Fruit fly (Drosophila melanogaster): ENCODE data around the gene CG9175.

CG9175 gene

dm6 chr2L:6048542-6048941 is 50.2 kb downstream of the CG9175 start, which contains the start of the genes CG34179 and slmo (continued):
- TF ChIP-seq CG15696 (tag; optimal IDR thresholded peaks at IDR 0.05): no peak
- TF ChIP-seq sd (tag; optimal IDR thresholded peaks at IDR 0.05): peak; percentile 74
- no peak for TF ChIP-seq Lim3 (GFP tag; IDR thresholded peaks at IDR 0.05)
- no peak for TF ChIP-seq fd3F (GFP tag; optimal IDR thresholded peaks at IDR 0.05)
- TF ChIP-seq Dek (tag; optimal IDR thresholded peaks at IDR 0.05): no peak
- peak; percentile 52 for TF ChIP-seq E2f2 (GFP tag; IDR thresholded peaks at IDR 0.05)
- TF ChIP-seq CG14965 (GFP tag; optimal IDR thresholded peaks at IDR 0.05; ENCODE audit: borderline replicate concordance): no peak
- TF ChIP-seq CG10543 (GFP tag; optimal IDR thresholded peaks at IDR 0.05): no peak
- TF ChIP-seq CG12391 (tag; optimal IDR thresholded peaks at IDR 0.05): no peak
- no peak for TF ChIP-seq B-H2 (GFP tag; optimal IDR thresholded peaks at IDR 0.05)
- TF ChIP-seq CG4282 (GFP tag; optimal IDR thresholded peaks at IDR 0.05): no peak
- no peak for TF ChIP-seq CG5180 (GFP tag; optimal IDR thresholded peaks at IDR 0.05)
- TF ChIP-seq CG13775 (GFP tag; optimal IDR thresholded peaks at IDR 0.05): no peak
- TF ChIP-seq ems (GFP tag; optimal IDR thresholded peaks at IDR 0.05): no peak
- no peak for TF ChIP-seq CG16779 (GFP tag; IDR thresholded peaks at IDR 0.05)
- no peak for TF ChIP-seq CG2120 (GFP tag; optimal IDR thresholded peaks at IDR 0.05)
- TF ChIP-seq ci (GFP tag; IDR thresholded peaks at IDR 0.05): no peak
- no peak for TF ChIP-seq Ravus (GFP tag; IDR thresholded peaks at IDR 0.05)
- no peak for TF ChIP-seq CG10979 (tag; optimal IDR thresholded peaks at IDR 0.05)
- no peak for TF ChIP-seq CG13894 (tag; optimal IDR thresholded peaks at IDR 0.05)
- TF ChIP-seq CG12219 (GFP tag; optimal IDR thresholded peaks at IDR 0.05): no peak
- TF ChIP-seq ATbp (GFP tag; optimal IDR thresholded peaks at IDR 0.05): no peak
- peak; percentile 28 for TF ChIP-seq nerfin-1 (tag; optimal IDR thresholded peaks at IDR 0.05)
- no peak for TF ChIP-seq seq (GFP tag; IDR thresholded peaks at IDR 0.05)
- TF ChIP-seq ash1 (GFP tag; optimal IDR thresholded peaks at IDR 0.05): no peak
- no peak for TF ChIP-seq kay (GFP tag; optimal IDR thresholded peaks at IDR 0.05)
- TF ChIP-seq CoRest (tag; optimal IDR thresholded peaks at IDR 0.05): no peak
- no peak for TF ChIP-seq pita (GFP tag; optimal IDR thresholded peaks at IDR 0.05)
- no peak for TF ChIP-seq CG13296 (GFP tag; optimal IDR thresholded peaks at IDR 0.05)
- TF ChIP-seq CG9797 (GFP tag; optimal IDR thresholded peaks at IDR 0.05): no peak
- TF ChIP-seq nerfin-2 (GFP tag; IDR thresholded peaks at IDR 0.05; ENCODE audit: partially characterized antibody): no peak
- TF ChIP-seq CG18262 (tag; optimal IDR thresholded peaks at IDR 0.05): no peak
- no peak for TF ChIP-seq ac (GFP tag; optimal IDR thresholded peaks at IDR 0.05)
- no peak for TF ChIP-seq ato (GFP tag; IDR thresholded peaks at IDR 0.05; ENCODE audit: partially characterized antibody)
- no peak for TF ChIP-seq CG18011 (GFP tag; optimal IDR thresholded peaks at IDR 0.05)
- no peak for TF ChIP-seq maf-S (GFP tag; optimal IDR thresholded peaks at IDR 0.05)
- TF ChIP-seq Poxn (GFP tag; IDR thresholded peaks at IDR 0.05): no peak
- TF ChIP-seq Side (GFP tag; optimal IDR thresholded peaks at IDR 0.05): no peak
- TF ChIP-seq oc (tag; optimal IDR thresholded peaks at IDR 0.05): no peak
- TF ChIP-seq so (GFP tag; IDR thresholded peaks at IDR 0.05): 0 out of 3 replicates have a peak, but pooled peaks have one; percentile 8
- no peak for TF ChIP-seq dmrt11E (tag; optimal IDR thresholded peaks at IDR 0.05)
- no peak for TF ChIP-seq aop (GFP tag; IDR thresholded peaks at IDR 0.05)
- TF ChIP-seq CG4730 (GFP tag; IDR thresholded peaks at IDR 0.05): no peak
- peak; percentile 40; the same call in 1 of the 2 replicates for TF ChIP-seq sna (GFP tag; IDR thresholded peaks at IDR 0.05; ENCODE audit: partially characterized antibody)
- no peak for TF ChIP-seq CG11504 (tag; optimal IDR thresholded peaks at IDR 0.05)
- TF ChIP-seq unpg (GFP tag; optimal IDR thresholded peaks at IDR 0.05): no peak
- no peak for TF ChIP-seq CG9817 (tag; optimal IDR thresholded peaks at IDR 0.05)
- TF ChIP-seq BEAF-32 (GFP tag; optimal IDR thresholded peaks at IDR 0.05): peak; percentile 20
